Worm (Caenorhabditis elegans): ENCODE data around the gene fipr-17.

- no peak for TF ChIP-seq T22C8.4 (GFP tag; IDR thresholded peaks at IDR 0.05)
- TF ChIP-seq tab-1 (GFP tag; IDR thresholded peaks at IDR 0.05): no peak
- TF ChIP-seq flt-1 (GFP tag; IDR thresholded peaks at IDR 0.05): no peak
- TF ChIP-seq klf-2 (GFP tag; conservative IDR thresholded peaks at IDR 0.05): no peak
- no peak for TF ChIP-seq cog-1 (tag; optimal IDR thresholded peaks at IDR 0.05)
- no peak for TF ChIP-seq ztf-23 (GFP tag; IDR thresholded peaks at IDR 0.05)
These were observed 44.5 kb downstream of the fipr-17 start for ce11 chrIII:10962910-10963309.
